Worm (Caenorhabditis elegans): Measurements from ENCODE around the gene Y59H11AR.3.

DNA sequence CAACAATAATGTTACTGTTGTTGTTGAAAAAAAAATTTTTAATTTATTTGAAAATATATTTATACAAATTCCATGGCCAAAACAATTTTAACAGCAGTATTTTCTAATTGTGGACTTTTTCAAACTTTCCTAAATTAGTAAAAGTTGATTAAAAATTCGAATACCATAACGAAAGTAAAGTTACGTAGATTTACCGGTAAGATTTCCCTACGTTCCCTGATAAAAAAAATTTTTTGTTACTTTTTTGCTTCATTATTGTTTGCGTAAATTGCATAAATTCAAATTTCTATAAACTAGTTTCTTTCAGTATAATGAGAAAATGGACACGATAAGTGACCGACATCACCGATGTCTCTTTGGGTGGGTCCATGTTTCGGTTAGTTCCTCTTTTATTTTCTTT is 13.7 kb upstream of the Y59H11AR.3 start, which contains the start of gene F42A9.6:
- TF ChIP-seq flt-1 (GFP tag; IDR thresholded peaks at IDR 0.05) (no peak), ztf-23 (GFP tag; IDR thresholded peaks at IDR 0.05) (no peak), klf-2 (GFP tag; conservative IDR thresholded peaks at IDR 0.05) (no peak), ref-1 (GFP tag; conservative IDR thresholded peaks at IDR 0.05) (no peak), ztf-29 (GFP tag; IDR thresholded peaks at IDR 0.05) (no peak), T22C8.4 (GFP tag; IDR thresholded peaks at IDR 0.05) (no peak), tab-1 (GFP tag; IDR thresholded peaks at IDR 0.05) (no peak), med-1 (GFP tag; optimal IDR thresholded peaks at IDR 0.05; ENCODE audit: insufficient read depth) (no peak)

Data from whole organism, midembryonic.